ENCODE assay signal across 6 fruit fly cellular contexts in genomic region chr3L:1755458-1755984, dm6.
A peak's percentile ranks its signal among the peaks of the same experiment; 100 is the strongest.
TF ChIP-seq lines count a peak whose summit lies in the region.

Gene Cht2, minus strand, starts transcription at chr3L:1755934.

- no peak for TF ChIP-seq CTCF in whole organism, embryonic (GFP tag; optimal IDR thresholded peaks at IDR 0.05; lab: Kevin White, UChicago)

TF ChIP-seq in whole organism, 6 proteins besides CTCF, POLR2A, EP300 and RAD21:
- no peak for TF ChIP-seq usp (GFP tag; optimal IDR thresholded peaks at IDR 0.05; lab: Kevin White, UChicago)
- no peak for TF ChIP-seq EcR (GFP tag; optimal IDR thresholded peaks at IDR 0.05; lab: Kevin White, UChicago)
- TF ChIP-seq CG8478 (optimal IDR thresholded peaks at IDR 0.05; lab: Kevin White, UChicago) = no peak
- TF ChIP-seq psq (optimal IDR thresholded peaks at IDR 0.05; lab: Kevin White, UChicago) = no peak
- peak; percentile 63 for TF ChIP-seq Dll (optimal IDR thresholded peaks at IDR 0.05; lab: Kevin White, UChicago)

TF ChIP-seq in whole organism, adult, 20 proteins besides CTCF, POLR2A, EP300 and RAD21:
- TF ChIP-seq Clk (GFP tag; optimal IDR thresholded peaks at IDR 0.05; lab: Kevin White, UChicago) (no peak), kay (GFP tag; lab: Kevin White, UChicago; ENCODE audit: borderline replicate concordance) (no peak), cnc (optimal IDR thresholded peaks at IDR 0.05; lab: Kevin White, UChicago) (no peak), ovo (GFP tag; optimal IDR thresholded peaks at IDR 0.05; lab: Kevin White, UChicago) (no peak), CG7045 (GFP tag; optimal IDR thresholded peaks at IDR 0.05; lab: Kevin White, UChicago) (no peak), CG11617 (GFP tag; optimal IDR thresholded peaks at IDR 0.05; lab: Kevin White, UChicago) (no peak), Crg-1 (GFP tag; optimal IDR thresholded peaks at IDR 0.05; lab: Kevin White, UChicago) (no peak), CG33017 (tag; optimal IDR thresholded peaks at IDR 0.05; lab: Kevin White, UChicago) (no peak), CG12768 (GFP tag; optimal IDR thresholded peaks at IDR 0.05; lab: Kevin White, UChicago) (no peak), CG14711 (tag; optimal IDR thresholded peaks at IDR 0.05; lab: Kevin White, UChicago) (no peak), tj (GFP tag; optimal IDR thresholded peaks at IDR 0.05; lab: Kevin White, UChicago) (peak; percentile 52), Mnt (GFP tag; optimal IDR thresholded peaks at IDR 0.05; lab: Kevin White, UChicago) (peak; percentile 20), CG1620 (GFP tag; optimal IDR thresholded peaks at IDR 0.05; lab: Kevin White, UChicago) (no peak), toe (GFP tag; optimal IDR thresholded peaks at IDR 0.05; lab: Kevin White, UChicago) (no peak), CG5204 (GFP tag; optimal IDR thresholded peaks at IDR 0.05; lab: Kevin White, UChicago) (no peak), cic (GFP tag; optimal IDR thresholded peaks at IDR 0.05; lab: Kevin White, UChicago) (no peak), pad (GFP tag; optimal IDR thresholded peaks at IDR 0.05; lab: Kevin White, UChicago) (peak; percentile 71), bab1 (GFP tag; optimal IDR thresholded peaks at IDR 0.05; lab: Kevin White, UChicago) (no peak)

TF ChIP-seq in whole organism, embryonic, 481 proteins besides CTCF, POLR2A, EP300 and RAD21 (continues in another document):
- TF ChIP-seq CG6854 (GFP tag; optimal IDR thresholded peaks at IDR 0.05; lab: Kevin White, UChicago) = peak; percentile 23
- TF ChIP-seq CG10543 (GFP tag; optimal IDR thresholded peaks at IDR 0.05; lab: Kevin White, UChicago) = peak; percentile 73
- TF ChIP-seq nerfin-2 (GFP tag; IDR thresholded peaks at IDR 0.05; lab: Robert Waterston, UW; ENCODE audit: partially characterized antibody) = no peak
- no peak for TF ChIP-seq gfzf (GFP tag; optimal IDR thresholded peaks at IDR 0.05; lab: Kevin White, UChicago)
- TF ChIP-seq HmgD (GFP tag; optimal IDR thresholded peaks at IDR 0.05; lab: Kevin White, UChicago) = no peak
- peak; percentile 64 to 74 for TF ChIP-seq Trl (optimal IDR thresholded peaks at IDR 0.05; lab: Kevin White, UChicago)
- TF ChIP-seq Trl (GFP tag; optimal IDR thresholded peaks at IDR 0.05; lab: Kevin White, UChicago) = no peak
- TF ChIP-seq BtbVII (GFP tag; optimal IDR thresholded peaks at IDR 0.05; lab: Kevin White, UChicago) = no peak
- no peak for TF ChIP-seq inv (GFP tag; IDR thresholded peaks at IDR 0.05; lab: Robert Waterston, UW; ENCODE audit: partially characterized antibody)
- TF ChIP-seq CG13287 (GFP tag; IDR thresholded peaks at IDR 0.05; lab: Robert Waterston, UW; ENCODE audit: partially characterized antibody) = peak; percentile 3; the same call in 1 of the 2 replicates
- 0 out of 2 replicates have a peak, but pooled peaks have one; percentile 12 for TF ChIP-seq chm (GFP tag; IDR thresholded peaks at IDR 0.05; lab: Robert Waterston, UW)
- peak; percentile 27; the same call in 1 of the 2 replicates for TF ChIP-seq sna (GFP tag; IDR thresholded peaks at IDR 0.05; lab: Robert Waterston, UW; ENCODE audit: partially characterized antibody)
- TF ChIP-seq CG15269 (tag; optimal IDR thresholded peaks at IDR 0.05; lab: Kevin White, UChicago) = peak; percentile 49
- TF ChIP-seq Nf-YB (GFP tag; optimal IDR thresholded peaks at IDR 0.05; lab: Kevin White, UChicago) = peak; percentile 1
- peak; percentile 28; the same call in 1 of the 2 replicates for TF ChIP-seq Rfx (GFP tag; IDR thresholded peaks at IDR 0.05; lab: Robert Waterston, UW)
- TF ChIP-seq Ets65A (GFP tag; lab: Kevin White, UChicago) = peak; percentile 43

TF ChIP-seq in whole organism, prepupa, 60 proteins besides CTCF, POLR2A, EP300 and RAD21 (continues in another document):
- peak; percentile 68 for TF ChIP-seq CG6163 (GFP tag; IDR thresholded peaks at IDR 0.05; lab: Robert Waterston, UW)
- TF ChIP-seq CG9139 (GFP tag; optimal IDR thresholded peaks at IDR 0.05; lab: Kevin White, UChicago) = peak; percentile 49
- TF ChIP-seq Eip78C (GFP tag; lab: Kevin White, UChicago) = peak; percentile 62
- TF ChIP-seq CG8319 (GFP tag; optimal IDR thresholded peaks at IDR 0.05; lab: Kevin White, UChicago) = no peak
- no peak for TF ChIP-seq lz (GFP tag; optimal IDR thresholded peaks at IDR 0.05; lab: Kevin White, UChicago)
- TF ChIP-seq Eip75B (GFP tag; optimal IDR thresholded peaks at IDR 0.05; lab: Kevin White, UChicago) = no peak
- TF ChIP-seq pdm3 (GFP tag; optimal IDR thresholded peaks at IDR 0.05; lab: Kevin White, UChicago) = no peak
- TF ChIP-seq OdsH (GFP tag; optimal IDR thresholded peaks at IDR 0.05; lab: Kevin White, UChicago) = no peak
- no peak for TF ChIP-seq CG3032 (tag; optimal IDR thresholded peaks at IDR 0.05; lab: Kevin White, UChicago)
- TF ChIP-seq CG11762 (GFP tag; optimal IDR thresholded peaks at IDR 0.05; lab: Kevin White, UChicago; ENCODE audit: insufficient read depth) = no peak
- no peak for TF ChIP-seq acj6 (GFP tag; optimal IDR thresholded peaks at IDR 0.05; lab: Kevin White, UChicago)
- no peak for TF ChIP-seq net (GFP tag; optimal IDR thresholded peaks at IDR 0.05; lab: Kevin White, UChicago)
- TF ChIP-seq dac (GFP tag; optimal IDR thresholded peaks at IDR 0.05; lab: Kevin White, UChicago) = no peak
- TF ChIP-seq Hr39 (GFP tag; optimal IDR thresholded peaks at IDR 0.05; lab: Kevin White, UChicago) = no peak
- TF ChIP-seq Ets21C (GFP tag; optimal IDR thresholded peaks at IDR 0.05; lab: Kevin White, UChicago) = no peak
- TF ChIP-seq CG11902 (GFP tag; optimal IDR thresholded peaks at IDR 0.05; lab: Kevin White, UChicago) = no peak
- TF ChIP-seq fkh (GFP tag; optimal IDR thresholded peaks at IDR 0.05; lab: Kevin White, UChicago) = no peak
- no peak for TF ChIP-seq achi (GFP tag; optimal IDR thresholded peaks at IDR 0.05; lab: Kevin White, UChicago)
- no peak for TF ChIP-seq Gug (GFP tag; IDR thresholded peaks at IDR 0.05; lab: Robert Waterston, UW)
- TF ChIP-seq CG10669 (GFP tag; optimal IDR thresholded peaks at IDR 0.05; lab: Kevin White, UChicago) = no peak

TF ChIP-seq in whole organism, pupa, 21 proteins besides CTCF, POLR2A, EP300 and RAD21:
- peak; percentile 33; the same call in 1 of the 2 replicates for TF ChIP-seq Ets98B (GFP tag; IDR thresholded peaks at IDR 0.05; lab: Robert Waterston, UW)
- peak; percentile 36; the same call in 1 of the 3 replicates for TF ChIP-seq fd96Ca (GFP tag; IDR thresholded peaks at IDR 0.05; lab: Robert Waterston, UW)
- TF ChIP-seq CG15710 (tag; optimal IDR thresholded peaks at IDR 0.05; lab: Kevin White, UChicago) = no peak
- TF ChIP-seq CG12605 (GFP tag; IDR thresholded peaks at IDR 0.05; lab: Robert Waterston, UW) = peak; percentile 62
- no peak for TF ChIP-seq CG9948 (tag; optimal IDR thresholded peaks at IDR 0.05; lab: Kevin White, UChicago)
- no peak for TF ChIP-seq rn (GFP tag; IDR thresholded peaks at IDR 0.05; lab: Robert Waterston, UW)
- no peak for TF ChIP-seq Snoo (tag; optimal IDR thresholded peaks at IDR 0.05; lab: Kevin White, UChicago)
- TF ChIP-seq CG13204 (GFP tag; optimal IDR thresholded peaks at IDR 0.05; lab: Kevin White, UChicago) = peak; percentile 40
- TF ChIP-seq CG4496 (GFP tag; IDR thresholded peaks at IDR 0.05; lab: Robert Waterston, UW) = 0 out of 3 replicates have a peak, but pooled peaks have one; percentile 57
- TF ChIP-seq CG14655 (GFP tag; optimal IDR thresholded peaks at IDR 0.05; lab: Kevin White, UChicago) = no peak
- no peak for TF ChIP-seq CG10348 (GFP tag; IDR thresholded peaks at IDR 0.05; lab: Robert Waterston, UW)
- TF ChIP-seq CG34367 (tag; optimal IDR thresholded peaks at IDR 0.05; lab: Kevin White, UChicago) = no peak
- TF ChIP-seq CG32121 (GFP tag; IDR thresholded peaks at IDR 0.05; lab: Robert Waterston, UW) = peak; percentile 34; the same call in 1 of the 2 replicates
- peak; percentile 59 for TF ChIP-seq Pif1B (GFP tag; optimal IDR thresholded peaks at IDR 0.05; lab: Kevin White, UChicago)
- TF ChIP-seq EcR (GFP tag; optimal IDR thresholded peaks at IDR 0.05; lab: Kevin White, UChicago) = peak; percentile 84

TF ChIP-seq in whole organism, wandering third instar larva, 38 proteins besides CTCF, POLR2A, EP300 and RAD21:
- TF ChIP-seq Mio (GFP tag; optimal IDR thresholded peaks at IDR 0.05; lab: Kevin White, UChicago) = no peak
- peak; percentile 42 for TF ChIP-seq br (GFP tag; optimal IDR thresholded peaks at IDR 0.05; lab: Kevin White, UChicago)
- peak; percentile 38 for TF ChIP-seq h (GFP tag; optimal IDR thresholded peaks at IDR 0.05; lab: Kevin White, UChicago)
- TF ChIP-seq Dif (GFP tag; optimal IDR thresholded peaks at IDR 0.05; lab: Kevin White, UChicago; ENCODE audit: partially characterized antibody) = peak; percentile 91
- no peak for TF ChIP-seq lola (GFP tag; optimal IDR thresholded peaks at IDR 0.05; lab: Kevin White, UChicago)
- peak; percentile 27 for TF ChIP-seq Sp1 (GFP tag; optimal IDR thresholded peaks at IDR 0.05; lab: Kevin White, UChicago)
- peak in 1 of 2 experiments; percentile 67 for TF ChIP-seq dl (GFP tag; optimal IDR thresholded peaks at IDR 0.05; lab: Kevin White, UChicago; ENCODE audit: insufficient read depth in 1 of 2, partially characterized antibody in 2 of 2)
- peak; percentile 4 for TF ChIP-seq Rel (GFP tag; optimal IDR thresholded peaks at IDR 0.05; lab: Kevin White, UChicago)
- peak; percentile 22 for TF ChIP-seq Rel (tag; optimal IDR thresholded peaks at IDR 0.05; lab: Kevin White, UChicago)
- peak; percentile 86 for TF ChIP-seq Vsx2 (GFP tag; optimal IDR thresholded peaks at IDR 0.05; lab: Kevin White, UChicago; ENCODE audit: partially characterized antibody)
- TF ChIP-seq Jra (GFP tag; optimal IDR thresholded peaks at IDR 0.05; lab: Kevin White, UChicago) = no peak
- TF ChIP-seq fru (GFP tag; optimal IDR thresholded peaks at IDR 0.05; lab: Kevin White, UChicago) = peak; percentile 38
TF ChIP-seq in whole organism, wandering third instar larva: peak in this region for 8.
